Worm (Caenorhabditis elegans) whole organism, young adult: Measurements from ENCODE around the gene coq-5.

Experiments
- akir-1 ChIP-seq: fragments of 200-800 bp; sonication (Bioruptor generic); optimal IDR thresholded peaks from 2 replicates; lab custom pipeline; 2018; ENCODE audit warnings: mild to moderate bottlenecking, missing genetic modification characterization, moderate library complexity, missing compliant biosample characterization
- ceh-58 ChIP-seq: fragments of 200-800 bp; sonication (Bioruptor generic); IDR thresholded peaks from 2 replicates; pipeline ENCODE4 v1.3.6; 2022; ENCODE audit warnings: missing genetic modification characterization, missing compliant biosample characterization
- ets-4 ChIP-seq: fragments of 200-800 bp; sonication (Bioruptor generic); optimal IDR thresholded peaks from 2 replicates; lab custom pipeline; 2018; ENCODE audit warnings: mild to moderate bottlenecking, missing genetic modification characterization, missing compliant biosample characterization
- him-1 ChIP-seq: sonication (generic microtip); optimal IDR thresholded peaks from 2 replicates; lab custom pipeline; 2016; ENCODE audit warnings: missing genotype, missing genetic modification reagents, missing genetic modification characterization, missing compliant biosample characterization
- lsl-1 ChIP-seq: fragments of 200-800 bp; sonication (Bioruptor generic); optimal IDR thresholded peaks from 2 replicates; lab custom pipeline; 2018; ENCODE audit warnings: mild to moderate bottlenecking, missing genetic modification characterization, moderate library complexity, missing compliant biosample characterization
- madf-8 ChIP-seq: fragments of 200-800 bp; sonication (Bioruptor generic); conservative IDR thresholded peaks from 2 replicates; pipeline ENCODE4 v1.3.6; 2022; ENCODE audit warnings: missing genetic modification reagents, missing genetic modification characterization, missing compliant biosample characterization
- nfya-1 ChIP-seq: sonication (generic microtip); optimal IDR thresholded peaks from 2 replicates; lab custom pipeline; 2017; ENCODE audit warnings: antibody characterized with exemption, missing compliant biosample characterization, missing genetic modification characterization, borderline replicate concordance; ENCODE audit not compliant: insufficient read depth
- pha-4 ChIP-seq: fragments of 150-350 bp; sonication (generic microtip); optimal IDR thresholded peaks from 2 replicates; lab custom pipeline; 2014; ENCODE audit warnings: missing biosample characterization, missing genetic modification reagents, missing genetic modification characterization
- sea-2 ChIP-seq: fragments of 200-800 bp; sonication (Bioruptor generic); IDR thresholded peaks from 2 replicates; pipeline ENCODE4 v1.3.6; 2022; ENCODE audit warnings: missing genetic modification characterization, missing compliant biosample characterization
- snpc-4 ChIP-seq, 5 experiments: fragments of 150-350 bp in 1 of 5; sonication (generic microtip) in 4 of 5; optimal IDR thresholded peaks; 2 replicates each; lab custom pipeline; 2014 to 2018; ENCODE audit warnings: missing genetic modification characterization in 5 of 5, missing biosample characterization in 3 of 5, antibody characterized with exemption in 2 of 5, mild to moderate bottlenecking in 2 of 5, missing compliant biosample characterization in 2 of 5, missing genotype in 2 of 5, moderate library complexity in 2 of 5, missing genetic modification reagents in 1 of 5
- zfh-2 ChIP-seq: fragments of 200-800 bp; sonication (Bioruptor generic); conservative IDR thresholded peaks from 2 replicates; pipeline ENCODE4 v1.3.6; 2022; ENCODE audit warnings: missing genetic modification reagents, missing genetic modification characterization, missing compliant biosample characterization

- TF ChIP-seq ceh-58 (GFP tag; lab: Robert Waterston, UW) (no peak), zfh-2 (GFP tag; lab: Robert Waterston, UW) (no peak), sea-2 (GFP tag; lab: Robert Waterston, UW) (no peak), him-1 (tag; lab: Kevin White, UChicago) (no peak), ets-4 (GFP tag; lab: Kevin White, UChicago) (no peak), pha-4 (tag; lab: Kevin White, UChicago) (no peak), akir-1 (GFP tag; lab: Kevin White, UChicago) (no peak), nfya-1 (tag; lab: Kevin White, UChicago) (no peak), lsl-1 (no peak), madf-8 (GFP tag; lab: Robert Waterston, UW) (no peak), snpc-4 (GFP tag; optimal IDR thresholded peaks at IDR 0.05; lab: Kevin White, UChicago) (no peak), snpc-4 (tag; optimal IDR thresholded peaks at IDR 0.05; lab: Kevin White, UChicago) (no peak)
Observed at ce11 chrIII:7814159-7815055, 43.9 kb downstream of the coq-5 start, which contains the start of gene egl-5.
